Fruit fly (Drosophila melanogaster) whole organism, embryonic: ENCODE data around the gene Efr.
A peak's percentile ranks its signal among the peaks of the same experiment; 100 is the strongest.

Experiments used
- CG10462 ChIP-seq: fragments of 200-800 bp; sonication (Bioruptor generic); optimal IDR thresholded peaks from 2 replicates; lab custom pipeline; 2016; ENCODE audit warnings: missing biosample characterization, missing genetic modification characterization
- CG13123 ChIP-seq: fragments of 200-800 bp; sonication (Bioruptor generic); optimal IDR thresholded peaks from 2 replicates; lab custom pipeline; 2016; ENCODE audit warnings: missing biosample characterization, missing genetic modification characterization
- CG14050 ChIP-seq: fragments of 200-800 bp; sonication (Bioruptor generic); IDR thresholded peaks from 3 replicates; pipeline ENCODE4 v1.3.6; 2022; ENCODE audit warnings: missing biosample characterization, missing genetic modification characterization
- CG15269 ChIP-seq: fragments of 200-800 bp; sonication (Bioruptor generic); optimal IDR thresholded peaks from 2 replicates; lab custom pipeline; 2018; ENCODE audit warnings: missing biosample characterization, mild to moderate bottlenecking, missing genetic modification characterization, moderate library complexity
- CG15514 ChIP-seq: fragments of 200-800 bp; sonication (Bioruptor generic); optimal IDR thresholded peaks from 3 replicates; lab custom pipeline; 2017; ENCODE audit warnings: missing biosample characterization, missing genetic modification characterization, mild to moderate bottlenecking, moderate library complexity, missing genetic modification reagents
- CG16815 ChIP-seq: fragments of 200-800 bp; sonication (Bioruptor generic); optimal IDR thresholded peaks from 3 replicates; lab custom pipeline; 2017; ENCODE audit warnings: missing biosample characterization, mild to moderate bottlenecking, missing genetic modification characterization
- CG1832 ChIP-seq: fragments of 200-800 bp; sonication (Bioruptor generic); optimal IDR thresholded peaks from 2 replicates; lab custom pipeline; 2017; ENCODE audit warnings: missing biosample characterization, mild to moderate bottlenecking, missing genetic modification characterization, inconsistent platforms
- CG2116 ChIP-seq: fragments of 200-800 bp; sonication (Bioruptor generic); optimal IDR thresholded peaks from 3 replicates; lab custom pipeline; 2018; ENCODE audit warnings: missing biosample characterization, mild to moderate bottlenecking, missing genetic modification characterization
- CG2875 ChIP-seq: fragments of 200-800 bp; sonication (Bioruptor generic); optimal IDR thresholded peaks from 2 replicates; lab custom pipeline; 2017; ENCODE audit warnings: missing biosample characterization, mild to moderate bottlenecking, missing genetic modification characterization, missing genetic modification reagents
- CG34376 ChIP-seq: fragments of 200-800 bp; sonication (Bioruptor generic); optimal IDR thresholded peaks from 2 replicates; lab custom pipeline; 2018; ENCODE audit warnings: missing biosample characterization, mild to moderate bottlenecking, missing genetic modification characterization
- CG6254 ChIP-seq: fragments of 200-800 bp; sonication (Bioruptor generic); optimal IDR thresholded peaks from 3 replicates; lab custom pipeline; 2017; ENCODE audit warnings: mild to moderate bottlenecking, missing biosample characterization, missing genetic modification reagents, missing genetic modification characterization
- CG6272 ChIP-seq: fragments of 200-800 bp; sonication (Bioruptor generic); IDR thresholded peaks from 2 replicates; pipeline ENCODE4 v1.3.6; 2022; ENCODE audit warnings: missing biosample characterization, missing genetic modification characterization
- CG7556 ChIP-seq: fragments of 200-800 bp; sonication (Bioruptor generic); optimal IDR thresholded peaks from 2 replicates; lab custom pipeline; 2017; ENCODE audit warnings: missing biosample characterization, mild to moderate bottlenecking, missing genetic modification characterization
- CG8388 ChIP-seq: fragments of 200-800 bp; sonication (Bioruptor generic); optimal IDR thresholded peaks from 2 replicates; lab custom pipeline; 2019; ENCODE audit warnings: missing biosample characterization, mild to moderate bottlenecking, missing genetic modification characterization, moderate library complexity
- CG9932 ChIP-seq: fragments of 200-800 bp; sonication (Bioruptor generic); IDR thresholded peaks from 2 replicates; pipeline ENCODE4 v1.3.6; 2022; ENCODE audit warnings: missing biosample characterization, missing genetic modification characterization
- Chrac-16 ChIP-seq: fragments of 200-800 bp; sonication (Bioruptor generic); optimal IDR thresholded peaks from 3 replicates; lab custom pipeline; 2016; ENCODE audit warnings: missing biosample characterization, missing genetic modification characterization
- ERR ChIP-seq: fragments of 200-800 bp; sonication (Bioruptor generic); optimal IDR thresholded peaks from 2 replicates; lab custom pipeline; 2016; ENCODE audit warnings: missing biosample characterization, missing genetic modification characterization
- Fer3 ChIP-seq: fragments of 200-800 bp; sonication (Bioruptor generic); optimal IDR thresholded peaks from 2 replicates; lab custom pipeline; 2018; ENCODE audit warnings: missing biosample characterization, mild to moderate bottlenecking, missing genetic modification characterization, moderate library complexity
- Hmx ChIP-seq: fragments of 200-800 bp; sonication (Bioruptor generic); optimal IDR thresholded peaks from 2 replicates; lab custom pipeline; 2016; ENCODE audit warnings: missing biosample characterization, missing genetic modification characterization
- MTF-1 ChIP-seq: fragments of 200-800 bp; sonication (Bioruptor generic); optimal IDR thresholded peaks from 2 replicates; lab custom pipeline; 2018; ENCODE audit warnings: missing biosample characterization, mild to moderate bottlenecking, missing genetic modification characterization, borderline replicate concordance
- Max ChIP-seq: fragments of 200-800 bp; sonication (Bioruptor generic); optimal IDR thresholded peaks from 2 replicates; lab custom pipeline; 2016; ENCODE audit warnings: missing biosample characterization, mild to moderate bottlenecking, missing genetic modification characterization
- Rx ChIP-seq: fragments of 200-800 bp; sonication (Bioruptor generic); IDR thresholded peaks from 2 replicates; pipeline ENCODE4 v1.3.6; 2022; ENCODE audit warnings: missing biosample characterization, missing genetic modification characterization
- Sox100B ChIP-seq: fragments of 200-800 bp; sonication (Bioruptor generic); optimal IDR thresholded peaks from 3 replicates; lab custom pipeline; 2018; ENCODE audit warnings: missing biosample characterization, mild to moderate bottlenecking, missing genetic modification characterization
- Sox102F ChIP-seq: fragments of 200-800 bp; sonication (Bioruptor generic); optimal IDR thresholded peaks from 2 replicates; lab custom pipeline; 2018; ENCODE audit warnings: missing biosample characterization, mild to moderate bottlenecking, missing genetic modification characterization, moderate library complexity
- Sry-β ChIP-seq: fragments of 200-800 bp; sonication (Bioruptor generic); optimal IDR thresholded peaks from 2 replicates; lab custom pipeline; 2018; ENCODE audit warnings: missing biosample characterization, mild to moderate bottlenecking, missing genetic modification characterization, moderate library complexity
- Sry-δ ChIP-seq: fragments of 200-800 bp; sonication (Bioruptor generic); optimal IDR thresholded peaks from 2 replicates; lab custom pipeline; 2016; ENCODE audit warnings: missing biosample characterization, missing genetic modification characterization
- Taf1 ChIP-seq: fragments of 200-800 bp; sonication (Bioruptor generic); IDR thresholded peaks from 2 replicates; pipeline ENCODE4 v1.3.6; 2022; ENCODE audit warnings: missing biosample characterization, missing genetic modification characterization
- Trl ChIP-seq, 3 experiments: fragments of >200 bp in 2 of 3; fragments of 200-800 bp in 1 of 3; sonication (Bioruptor generic) in 1 of 3; optimal IDR thresholded peaks; 2 replicates in 1 of 3; 3 replicates in 2 of 3; lab custom pipeline; 2016 to 2017; ENCODE audit warnings: missing biosample characterization in 1 of 3, missing genetic modification characterization in 1 of 3
- amos ChIP-seq: fragments of 200-800 bp; sonication (Bioruptor generic); IDR thresholded peaks from 2 replicates; pipeline ENCODE4 v1.3.6; 2022; ENCODE audit warnings: missing biosample characterization, missing genetic modification characterization; ENCODE audit not compliant: partially characterized antibody
- bigmax ChIP-seq: fragments of 200-800 bp; sonication (Bioruptor generic); optimal IDR thresholded peaks from 2 replicates; lab custom pipeline; 2018; ENCODE audit warnings: missing biosample characterization, mild to moderate bottlenecking, missing genetic modification characterization
- br ChIP-seq: fragments of >200 bp; optimal IDR thresholded peaks from 2 replicates; lab custom pipeline; 2017
- cad ChIP-seq: fragments of >200 bp; optimal IDR thresholded peaks from 2 replicates; lab custom pipeline; 2017; ENCODE audit warnings: missing biosample characterization, missing genetic modification characterization
- dmrt11E ChIP-seq: fragments of 200-800 bp; sonication (Bioruptor generic); optimal IDR thresholded peaks from 3 replicates; lab custom pipeline; 2018; ENCODE audit warnings: missing biosample characterization, mild to moderate bottlenecking, missing genetic modification characterization, moderate library complexity
- dmrt99B ChIP-seq: fragments of 200-800 bp; sonication (Bioruptor generic); optimal IDR thresholded peaks from 2 replicates; lab custom pipeline; 2018; ENCODE audit warnings: missing biosample characterization, mild to moderate bottlenecking, missing genetic modification characterization, moderate library complexity
- ems ChIP-seq: fragments of 200-800 bp; sonication (Bioruptor generic); optimal IDR thresholded peaks from 3 replicates; lab custom pipeline; 2016; ENCODE audit warnings: missing biosample characterization, missing genetic modification characterization
- esg ChIP-seq: fragments of 200-800 bp; sonication (Bioruptor generic); conservative IDR thresholded peaks from 2 replicates; pipeline ENCODE4 v1.3.6; 2022; ENCODE audit warnings: missing biosample characterization, missing genetic modification characterization
- fd96Cb ChIP-seq: fragments of 200-800 bp; sonication (Bioruptor generic); optimal IDR thresholded peaks from 2 replicates; lab custom pipeline; 2018; ENCODE audit warnings: missing biosample characterization, mild to moderate bottlenecking, missing genetic modification characterization, moderate library complexity
- gcm2 ChIP-seq: fragments of 200-800 bp; sonication (Bioruptor generic); optimal IDR thresholded peaks from 2 replicates; lab custom pipeline; 2016; ENCODE audit warnings: missing biosample characterization, missing genetic modification characterization
- gfzf ChIP-seq: fragments of 200-800 bp; sonication (Bioruptor generic); optimal IDR thresholded peaks from 2 replicates; lab custom pipeline; 2016; ENCODE audit warnings: missing biosample characterization, mild to moderate bottlenecking, missing genetic modification characterization, moderate library complexity
- gsb ChIP-seq: fragments of 200-800 bp; sonication (Bioruptor generic); IDR thresholded peaks from 2 replicates; pipeline ENCODE4 v1.3.6; 2022; ENCODE audit warnings: missing biosample characterization, missing genetic modification characterization
- jigr1 ChIP-seq: fragments of 200-800 bp; sonication (Bioruptor generic); IDR thresholded peaks from 3 replicates; pipeline ENCODE4 v1.3.6; 2022; ENCODE audit warnings: missing biosample characterization, missing genetic modification characterization
- lab ChIP-seq: fragments of 200-800 bp; sonication (Bioruptor generic); optimal IDR thresholded peaks from 3 replicates; lab custom pipeline; 2017; ENCODE audit warnings: missing biosample characterization, missing genetic modification characterization, mild to moderate bottlenecking, moderate library complexity, missing genetic modification reagents
- org-1 ChIP-seq: fragments of 200-800 bp; sonication (Bioruptor generic); optimal IDR thresholded peaks from 2 replicates; lab custom pipeline; 2017; ENCODE audit warnings: missing biosample characterization, missing genetic modification characterization
- peb ChIP-seq: fragments of 200-800 bp; sonication (Bioruptor generic); IDR thresholded peaks from 2 replicates; pipeline ENCODE4 v1.3.6; 2022; ENCODE audit warnings: missing biosample characterization, missing genetic modification characterization
- prd ChIP-seq, 3 experiments: fragments of >200 bp in 2 of 3; fragments of 200-800 bp in 1 of 3; sonication (Bioruptor generic) in 1 of 3; optimal IDR thresholded peaks in 2 of 3; IDR thresholded peaks in 1 of 3; 2 replicates in 2 of 3; 3 replicates in 1 of 3; pipeline versions ENCODE4 v1.3.6 to Lab custom; 2017 to 2022; ENCODE audit warnings: missing biosample characterization in 1 of 3, missing genetic modification characterization in 1 of 3
- repo ChIP-seq: fragments of 200-800 bp; sonication (Bioruptor generic); optimal IDR thresholded peaks from 2 replicates; lab custom pipeline; 2016; ENCODE audit warnings: missing biosample characterization, missing genetic modification characterization
- salm ChIP-seq: fragments of 200-800 bp; sonication (Bioruptor generic); optimal IDR thresholded peaks from 2 replicates; lab custom pipeline; 2018; ENCODE audit warnings: missing biosample characterization, mild to moderate bottlenecking, missing genetic modification characterization
- sim ChIP-seq: fragments of 200-800 bp; sonication (Bioruptor generic); IDR thresholded peaks from 2 replicates; pipeline ENCODE4 v1.3.6; 2022; ENCODE audit warnings: missing biosample characterization, missing genetic modification characterization
- so ChIP-seq: fragments of 200-800 bp; sonication (Bioruptor generic); IDR thresholded peaks from 3 replicates; pipeline ENCODE4 v1.3.6; 2022; ENCODE audit warnings: missing biosample characterization, missing genetic modification characterization
- wek ChIP-seq: fragments of 200-800 bp; sonication (Bioruptor generic); optimal IDR thresholded peaks from 3 replicates; lab custom pipeline; 2018; ENCODE audit warnings: missing biosample characterization, mild to moderate bottlenecking, missing genetic modification characterization, moderate library complexity

Efr gene

dm6 chrX:6255414-6255915 lies 35.7 kb downstream of the Efr start, which contains the start of the genes Rbcn-3A and Spx:
TSS of gene Rbcn-3A (minus strand) at chrX:6255487.
TSS of gene Spx (plus strand) at chrX:6255822.
- TF ChIP-seq Rx (GFP tag; lab: Robert Waterston, UW) (no peak), lab (GFP tag; lab: Kevin White, UChicago) (peak; percentile 34), ERR (GFP tag; lab: Kevin White, UChicago) (no peak), CG15269 (tag; lab: Kevin White, UChicago) (peak; percentile 41), Fer3 (tag; lab: Kevin White, UChicago) (no peak), jigr1 (GFP tag; lab: Robert Waterston, UW) (no peak), peb (GFP tag; lab: Robert Waterston, UW) (no peak), CG2116 (peak; percentile 97), CG1832 (no peak), Hmx (GFP tag; lab: Kevin White, UChicago) (no peak), so (GFP tag; lab: Robert Waterston, UW) (no peak), Max (GFP tag; lab: Kevin White, UChicago) (no peak), esg (GFP tag; lab: Robert Waterston, UW) (no peak), Sry-β (GFP tag; lab: Kevin White, UChicago) (no peak), amos (peak; percentile 83), gcm2 (no peak), CG15514 (GFP tag; lab: Kevin White, UChicago) (peak; percentile 31), br (no peak), Trl (optimal IDR thresholded peaks at IDR 0.05; lab: Kevin White, UChicago) (no peak), Trl (GFP tag; optimal IDR thresholded peaks at IDR 0.05; lab: Kevin White, UChicago) (no peak), bigmax (GFP tag; lab: Kevin White, UChicago) (no peak), sim (GFP tag; lab: Robert Waterston, UW) (no peak), Chrac-16 (GFP tag; lab: Kevin White, UChicago) (no peak), CG7556 (GFP tag; lab: Kevin White, UChicago) (peak; percentile 1), Taf1 (no peak), CG13123 (GFP tag; lab: Kevin White, UChicago) (no peak), dmrt99B (tag; lab: Kevin White, UChicago) (no peak), CG6272 (GFP tag; lab: Robert Waterston, UW) (0 out of 2 replicates have a peak, but pooled peaks have one; percentile 18), wek (GFP tag; lab: Kevin White, UChicago) (no peak), MTF-1 (GFP tag; lab: Kevin White, UChicago) (no peak), fd96Cb (tag; lab: Kevin White, UChicago) (no peak), CG9932 (GFP tag; lab: Robert Waterston, UW) (peak; percentile 63), CG14050 (GFP tag; lab: Robert Waterston, UW) (no peak), ems (GFP tag; lab: Kevin White, UChicago) (no peak), CG16815 (GFP tag; lab: Kevin White, UChicago) (no peak), Sry-δ (GFP tag; lab: Kevin White, UChicago) (peak; percentile 81), CG2875 (no peak), Sox100B (GFP tag; lab: Kevin White, UChicago) (peak; percentile 5), dmrt11E (tag; lab: Kevin White, UChicago) (peak; percentile 50), cad (GFP tag; lab: Kevin White, UChicago) (no peak), CG10462 (no peak), CG6254 (GFP tag; lab: Kevin White, UChicago) (no peak), salm (tag; lab: Kevin White, UChicago) (no peak), Sox102F (GFP tag; lab: Kevin White, UChicago) (peak; percentile 49), CG34376 (GFP tag; lab: Kevin White, UChicago) (no peak), prd (optimal IDR thresholded peaks at IDR 0.05; lab: Kevin White, UChicago) (no peak), prd (GFP tag; IDR thresholded peaks at IDR 0.05; lab: Robert Waterston, UW) (peak; percentile 41; the same call in 1 of the 3 replicates), gfzf (GFP tag; lab: Kevin White, UChicago) (peak; percentile 16), gsb (no peak), repo (GFP tag; lab: Kevin White, UChicago) (no peak), CG8388 (no peak), org-1 (GFP tag; lab: Kevin White, UChicago) (no peak)
